Fruit fly (Drosophila melanogaster) Kc167 (cell line): Measurements from ENCODE around the gene mthl1.

Source experiments
- Sin3A ChIP-seq: fragments of >200 bp; optimal IDR thresholded peaks from 2 replicates; lab custom pipeline; 2018; ENCODE audit warnings: missing external identifiers
- psq ChIP-seq: fragments of >200 bp; optimal IDR thresholded peaks from 2 replicates; lab custom pipeline; 2017; ENCODE audit warnings: missing external identifiers

dm6 chrX:16607828-16608227, 32.9 kb upstream of the mthl1 start:
- no peak for TF ChIP-seq Sin3A
- no peak for TF ChIP-seq psq (lab: Kevin White, UChicago)
